Worm (Caenorhabditis elegans): ENCODE measurements around the gene F56D6.19.
A peak's percentile ranks its signal among the peaks of the same experiment; 100 is the strongest.

Gene F56D6.19

ce11 chrIV:3963498-3963897 is 48.9 kb downstream of the F56D6.19 start:
- TF ChIP-seq hlh-30 (tag; optimal IDR thresholded peaks at IDR 0.05; ENCODE audit: insufficient read depth) = peak; percentile 9
- TF ChIP-seq nhr-77 (tag; optimal IDR thresholded peaks at IDR 0.05) = no peak
- TF ChIP-seq hmg-1.1 (GFP tag; IDR thresholded peaks at IDR 0.05) = no peak
- no peak for TF ChIP-seq rbr-2 (tag; optimal IDR thresholded peaks at IDR 0.05)
- TF ChIP-seq snpc-4 (tag; optimal IDR thresholded peaks at IDR 0.05) = no peak
- TF ChIP-seq nhr-28 (tag; optimal IDR thresholded peaks at IDR 0.05) = peak; percentile 64
- TF ChIP-seq nhr-42 (GFP tag; IDR thresholded peaks at IDR 0.05) = no peak
- peak; percentile 22; the same call in 1 of the 2 replicates for TF ChIP-seq dmd-6 (GFP tag; IDR thresholded peaks at IDR 0.05)
- no peak for TF ChIP-seq nhr-111 (GFP tag; optimal IDR thresholded peaks at IDR 0.05)
- TF ChIP-seq tag-97 (GFP tag; IDR thresholded peaks at IDR 0.05) = no peak

All from whole organism, L4 larva.